Fruit fly (Drosophila melanogaster): ENCODE results near the gene Cpr78Cc.

The Cpr78Cc gene

DNA sequence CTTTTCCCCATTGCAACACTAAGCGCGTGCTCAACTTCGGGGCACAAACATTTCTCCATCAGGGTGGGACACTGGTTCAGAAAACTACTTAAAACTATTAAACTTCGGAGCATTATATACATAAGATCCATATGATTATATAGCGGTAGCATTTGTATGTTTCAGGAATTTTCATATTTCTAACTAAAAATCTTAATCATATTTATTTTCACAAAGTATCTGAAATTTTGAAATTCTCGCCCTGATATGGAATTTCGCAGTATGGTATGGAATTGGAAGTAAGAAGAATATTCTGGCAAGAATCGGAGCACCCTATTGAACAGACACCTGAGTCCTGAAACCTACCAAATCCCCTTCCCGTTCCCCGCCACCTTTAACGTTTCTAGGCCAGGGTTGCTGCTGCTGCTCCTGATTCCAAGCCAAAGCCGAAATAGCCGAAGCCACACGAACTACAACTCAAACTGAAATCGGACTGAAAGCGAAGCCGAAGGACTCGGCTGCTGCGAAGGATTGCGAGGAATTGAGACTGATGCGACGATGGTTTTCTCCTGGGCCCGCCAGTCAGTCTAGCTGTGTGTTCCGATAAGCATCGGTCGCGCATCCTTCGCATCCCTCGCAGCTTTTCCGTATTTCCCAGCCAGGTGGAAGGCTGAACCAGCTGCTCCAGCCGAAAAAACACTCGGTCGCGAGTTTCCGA, 21.6 kb downstream of the Cpr78Cc start (continued):
- TF ChIP-seq CG1621 (tag; optimal IDR thresholded peaks at IDR 0.05), result no peak
- peak; percentile 19 for TF ChIP-seq CG8632 (GFP tag; optimal IDR thresholded peaks at IDR 0.05)
- no peak for TF ChIP-seq CG3032 (tag; optimal IDR thresholded peaks at IDR 0.05)
- no peak for TF ChIP-seq Sox102F (GFP tag; optimal IDR thresholded peaks at IDR 0.05)
- TF ChIP-seq salr (GFP tag; optimal IDR thresholded peaks at IDR 0.05), result no peak
- no peak for TF ChIP-seq fkh (GFP tag; optimal IDR thresholded peaks at IDR 0.05)
- TF ChIP-seq CG8319 (GFP tag; optimal IDR thresholded peaks at IDR 0.05), result no peak
- TF ChIP-seq CG32006 (GFP tag; optimal IDR thresholded peaks at IDR 0.05), result peak; percentile 66
- TF ChIP-seq CG16779 (tag; optimal IDR thresholded peaks at IDR 0.05), result peak; percentile 10
- TF ChIP-seq Hr4 (GFP tag; optimal IDR thresholded peaks at IDR 0.05), result peak; percentile 36
- TF ChIP-seq CG6854 (GFP tag; optimal IDR thresholded peaks at IDR 0.05), result no peak
- TF ChIP-seq pdm3 (GFP tag; optimal IDR thresholded peaks at IDR 0.05), result peak; percentile 40
- no peak for TF ChIP-seq CG6163 (GFP tag; IDR thresholded peaks at IDR 0.05)
- peak; percentile 45 for TF ChIP-seq achi (GFP tag; optimal IDR thresholded peaks at IDR 0.05)
- TF ChIP-seq CG11294 (GFP tag; IDR thresholded peaks at IDR 0.05), result no peak
- peak; percentile 54 for TF ChIP-seq Smox (GFP tag; optimal IDR thresholded peaks at IDR 0.05)
- no peak for TF ChIP-seq CG6808 (GFP tag; optimal IDR thresholded peaks at IDR 0.05)
- no peak for TF ChIP-seq eg (GFP tag; IDR thresholded peaks at IDR 0.05)
- TF ChIP-seq topi (GFP tag; optimal IDR thresholded peaks at IDR 0.05), result peak; percentile 50
- no peak for TF ChIP-seq Ets21C (GFP tag; optimal IDR thresholded peaks at IDR 0.05)
- TF ChIP-seq cyc (GFP tag; optimal IDR thresholded peaks at IDR 0.05), result peak; percentile 11
- peak; percentile 52 for TF ChIP-seq CG6276 (GFP tag; optimal IDR thresholded peaks at IDR 0.05)
- TF ChIP-seq Gug (GFP tag; IDR thresholded peaks at IDR 0.05), result no peak

DNA sequence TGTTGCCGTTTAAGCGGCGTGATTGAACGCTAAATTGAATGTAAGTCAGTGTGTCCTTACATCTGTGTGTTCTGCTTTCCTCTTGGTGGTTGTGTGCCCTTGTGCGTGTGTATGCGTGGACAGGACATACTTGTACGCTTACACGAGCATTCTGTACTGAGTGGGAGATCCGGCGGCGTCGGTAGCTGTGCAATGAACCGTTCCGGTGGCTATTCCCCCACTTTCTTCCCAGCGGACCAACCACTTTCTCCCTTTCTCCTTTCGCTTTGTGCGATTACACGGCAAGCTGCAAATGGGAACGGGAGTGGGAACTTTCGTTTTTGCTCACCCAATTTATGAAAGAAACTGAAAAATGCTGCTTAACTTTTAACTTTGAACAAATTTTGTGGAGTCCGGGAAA, 24.3 kb downstream of the Cpr78Cc start:
- TF ChIP-seq lz (GFP tag; optimal IDR thresholded peaks at IDR 0.05) (no peak), CG9139 (GFP tag; optimal IDR thresholded peaks at IDR 0.05) (no peak), vri (GFP tag; optimal IDR thresholded peaks at IDR 0.05) (no peak), esn (GFP tag; optimal IDR thresholded peaks at IDR 0.05) (no peak), Eip78C (GFP tag) (no peak), CG3919 (GFP tag; optimal IDR thresholded peaks at IDR 0.05) (no peak), Ets96B (tag; optimal IDR thresholded peaks at IDR 0.05) (no peak), dsx (GFP tag; optimal IDR thresholded peaks at IDR 0.05; ENCODE audit: poor library complexity, severe bottlenecking) (no peak), ss (GFP tag; optimal IDR thresholded peaks at IDR 0.05) (no peak), eg (GFP tag; IDR thresholded peaks at IDR 0.05) (no peak), Sox102F (GFP tag; optimal IDR thresholded peaks at IDR 0.05) (no peak)

DNA sequence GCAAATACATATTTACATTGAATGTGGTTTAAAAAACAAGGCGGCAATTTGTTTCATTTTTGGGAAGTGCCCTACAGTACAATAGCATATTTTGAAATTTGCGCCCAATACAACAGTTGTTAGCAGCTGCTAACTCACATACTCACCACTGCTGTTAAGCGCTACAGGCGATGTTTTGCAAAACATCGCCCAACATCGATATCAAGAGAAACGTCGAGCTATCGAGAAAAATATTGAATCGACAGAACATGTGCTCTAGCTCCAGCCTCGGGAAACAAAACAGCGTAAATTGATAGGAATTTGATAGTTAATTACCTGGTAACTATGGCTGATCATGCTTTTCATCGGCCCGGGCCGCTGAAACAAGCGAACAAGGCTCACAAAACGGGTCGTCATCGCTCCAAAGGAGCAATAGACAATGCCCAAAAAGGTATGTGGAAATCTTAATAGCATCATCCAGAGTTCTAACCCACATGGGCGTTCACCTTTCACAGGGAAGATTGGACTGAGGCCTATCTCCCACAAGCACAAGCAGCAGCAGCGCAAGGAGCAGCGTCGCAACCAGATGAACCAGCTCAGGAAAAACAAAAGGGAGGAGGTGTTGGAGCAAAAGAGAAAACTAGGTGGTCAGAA, 34.7 kb downstream of the Cpr78Cc start, which contains the start of gene Tsr1:
Tsr1 (plus strand) TSS at position 217 of the 633 bp plus-strand sequence.
- TF ChIP-seq fd85E (GFP tag; optimal IDR thresholded peaks at IDR 0.05) (no peak), CG7368 (GFP tag; optimal IDR thresholded peaks at IDR 0.05) (no peak), dsx (GFP tag; optimal IDR thresholded peaks at IDR 0.05; ENCODE audit: poor library complexity, severe bottlenecking) (no peak), CG31627 (GFP tag; optimal IDR thresholded peaks at IDR 0.05) (no peak), CG1621 (tag; optimal IDR thresholded peaks at IDR 0.05) (no peak), CG11902 (GFP tag; optimal IDR thresholded peaks at IDR 0.05) (no peak), topi (GFP tag; optimal IDR thresholded peaks at IDR 0.05) (no peak), Met (GFP tag; optimal IDR thresholded peaks at IDR 0.05) (no peak), Ets21C (GFP tag; optimal IDR thresholded peaks at IDR 0.05) (no peak), CG6276 (GFP tag; optimal IDR thresholded peaks at IDR 0.05) (no peak), CG34406 (GFP tag; optimal IDR thresholded peaks at IDR 0.05) (no peak), CG9139 (GFP tag; optimal IDR thresholded peaks at IDR 0.05) (no peak), CG16779 (tag; optimal IDR thresholded peaks at IDR 0.05) (no peak), CG10669 (GFP tag; optimal IDR thresholded peaks at IDR 0.05) (no peak), salr (GFP tag; optimal IDR thresholded peaks at IDR 0.05) (no peak), ss (GFP tag; optimal IDR thresholded peaks at IDR 0.05) (no peak), CG6854 (GFP tag; optimal IDR thresholded peaks at IDR 0.05) (no peak), CG32006 (GFP tag; optimal IDR thresholded peaks at IDR 0.05) (no peak)
